Worm (Caenorhabditis elegans): Measurements from ENCODE around the gene C04B4.5.

- TF ChIP-seq unc-130 (GFP tag; optimal IDR thresholded peaks at IDR 0.05) (no peak), bed-1 (GFP tag; IDR thresholded peaks at IDR 0.05) (no peak), F39B2.1 (GFP tag; IDR thresholded peaks at IDR 0.05) (no peak), cebp-1 (GFP tag; IDR thresholded peaks at IDR 0.05) (no peak), cebp-1 (tag; optimal IDR thresholded peaks at IDR 0.05) (no peak), hrde-1 (tag; optimal IDR thresholded peaks at IDR 0.05; ENCODE audit: borderline replicate concordance) (no peak), B0035.1 (tag; optimal IDR thresholded peaks at IDR 0.05) (no peak), fkh-3 (tag; optimal IDR thresholded peaks at IDR 0.05) (no peak), let-526 (GFP tag; IDR thresholded peaks at IDR 0.05) (no peak), pha-4 (tag; optimal IDR thresholded peaks at IDR 0.05) (no peak)
Measured at ce11 chrX:12331795-12332194, 43.6 kb upstream of the C04B4.5 start, which contains the start of gene srd-46.
